Fruit fly (Drosophila melanogaster): ENCODE measurements around the gene ImpL1.

- TF ChIP-seq CG8478 (optimal IDR thresholded peaks at IDR 0.05), result no peak
- no peak for TF ChIP-seq EcR (GFP tag; optimal IDR thresholded peaks at IDR 0.05)
- TF ChIP-seq psq (optimal IDR thresholded peaks at IDR 0.05), result no peak
- no peak for TF ChIP-seq pan (optimal IDR thresholded peaks at IDR 0.05)
- no peak for TF ChIP-seq usp (GFP tag; optimal IDR thresholded peaks at IDR 0.05)
Measured at dm6 chr3L:13384489-13384888, 1.9 kb downstream of the ImpL1 start, which contains the start of gene CG14110.
